Worm (Caenorhabditis elegans): ENCODE results near the gene clec-61.

Gene clec-61

ce11 chrII:10502491-10503063, 12.2 kb upstream of the clec-61 start, which contains the start of gene myrf-1 (continued):
- TF ChIP-seq nhr-102 (tag; optimal IDR thresholded peaks at IDR 0.05): peak; percentile 63
- peak; percentile 70 for TF ChIP-seq F37D6.2 (tag; optimal IDR thresholded peaks at IDR 0.05)
- peak; percentile 60 for TF ChIP-seq nhr-6 (tag; optimal IDR thresholded peaks at IDR 0.05)
- TF ChIP-seq vab-7 (GFP tag; IDR thresholded peaks at IDR 0.05): peak; percentile 64; the same call in 1 of the 2 replicates
- peak; percentile 94 for TF ChIP-seq hmg-1.1 (GFP tag; IDR thresholded peaks at IDR 0.05)
- TF ChIP-seq nhr-28 (tag; optimal IDR thresholded peaks at IDR 0.05): peak; percentile 83
- peak; percentile 73 for TF ChIP-seq ceh-20 (GFP tag; IDR thresholded peaks at IDR 0.05)
- no peak for TF ChIP-seq zag-1 (tag; optimal IDR thresholded peaks at IDR 0.05)
- TF ChIP-seq ZK337.2 (GFP tag; IDR thresholded peaks at IDR 0.05): no peak
- peak; percentile 74 for TF ChIP-seq spr-1 (tag; optimal IDR thresholded peaks at IDR 0.05)
- peak; percentile 100 for TF ChIP-seq set-16 (GFP tag; IDR thresholded peaks at IDR 0.05)
- no peak; the same call in 1 of the 2 replicates for TF ChIP-seq mxl-2 (GFP tag; conservative IDR thresholded peaks at IDR 0.05)
- TF ChIP-seq zfp-2 (tag; optimal IDR thresholded peaks at IDR 0.05): peak; percentile 10
- TF ChIP-seq lin-39 (tag; optimal IDR thresholded peaks at IDR 0.05): no peak
- peak; percentile 99 for TF ChIP-seq aha-1 (tag)
- TF ChIP-seq mep-1 (tag; optimal IDR thresholded peaks at IDR 0.05): peak; percentile 91
- 0 out of 2 replicates have a peak, but pooled peaks have one; percentile 42 for TF ChIP-seq ceh-44 (GFP tag; IDR thresholded peaks at IDR 0.05)
- TF ChIP-seq dmd-8 (GFP tag; IDR thresholded peaks at IDR 0.05): 0 out of 2 replicates have a peak, but pooled peaks have one; percentile 44
- peak; percentile 7 for TF ChIP-seq fkh-10 (GFP tag; optimal IDR thresholded peaks at IDR 0.05)
- TF ChIP-seq madf-5 (GFP tag; IDR thresholded peaks at IDR 0.05): 0 out of 4 replicates have a peak, but pooled peaks of 1 of the 2 experiments have one; percentile 73
- TF ChIP-seq aly-2 (tag; optimal IDR thresholded peaks at IDR 0.05): no peak
- TF ChIP-seq mdt-29 (GFP tag; IDR thresholded peaks at IDR 0.05): no peak
- TF ChIP-seq hif-1 (tag; optimal IDR thresholded peaks at IDR 0.05): peak in 1 of 2 experiments; percentile 88
- TF ChIP-seq nhr-41 (GFP tag; IDR thresholded peaks at IDR 0.05): peak; percentile 99
- TF ChIP-seq lin-1 (GFP tag; IDR thresholded peaks at IDR 0.05): peak; percentile 78
- TF ChIP-seq F10B5.3 (tag; optimal IDR thresholded peaks at IDR 0.05): peak; percentile 55
- no peak for TF ChIP-seq attf-4 (tag; optimal IDR thresholded peaks at IDR 0.05)
- peak; percentile 90 for TF ChIP-seq hlh-30 (tag; optimal IDR thresholded peaks at IDR 0.05; ENCODE audit: insufficient read depth)
- no peak for TF ChIP-seq cey-2 (tag; optimal IDR thresholded peaks at IDR 0.05; ENCODE audit: borderline replicate concordance, insufficient read depth)

- TF ChIP-seq hlh-30 (tag; optimal IDR thresholded peaks at IDR 0.05; ENCODE audit: insufficient read depth) (peak; percentile 87), attf-4 (tag; optimal IDR thresholded peaks at IDR 0.05) (no peak), daf-16 (GFP tag; optimal IDR thresholded peaks at IDR 0.05) (no peak), daf-16 (tag; optimal IDR thresholded peaks at IDR 0.05) (peak; percentile 10), dmd-8 (GFP tag; IDR thresholded peaks at IDR 0.05) (0 out of 2 replicates have a peak, but pooled peaks have one; percentile 37), nhr-42 (GFP tag; IDR thresholded peaks at IDR 0.05) (0 out of 2 replicates have a peak, but pooled peaks have one; percentile 5), mxl-3 (GFP tag; optimal IDR thresholded peaks at IDR 0.05) (peak; percentile 91), lsy-2 (tag; optimal IDR thresholded peaks at IDR 0.05) (peak; percentile 44 to 52), fkh-10 (GFP tag; optimal IDR thresholded peaks at IDR 0.05) (peak; percentile 0), nhr-11 (tag; optimal IDR thresholded peaks at IDR 0.05) (peak; percentile 79), nhr-28 (tag; optimal IDR thresholded peaks at IDR 0.05) (peak; percentile 64), duxl-1 (tag; optimal IDR thresholded peaks at IDR 0.05; ENCODE audit: poor library complexity) (peak; percentile 36), mep-1 (tag; optimal IDR thresholded peaks at IDR 0.05) (peak; percentile 53), nhr-25 (tag; optimal IDR thresholded peaks at IDR 0.05; ENCODE audit: borderline replicate concordance, insufficient read depth) (peak; percentile 77), F37D6.2 (tag; optimal IDR thresholded peaks at IDR 0.05) (no peak), rbr-2 (tag; optimal IDR thresholded peaks at IDR 0.05) (peak; percentile 33), aha-1 (tag) (peak; percentile 92), hlh-11 (tag; optimal IDR thresholded peaks at IDR 0.05) (peak; percentile 76), hif-1 (tag; optimal IDR thresholded peaks at IDR 0.05) (peak in 1 of 2 experiments; percentile 38), ces-1 (GFP tag; optimal IDR thresholded peaks at IDR 0.05) (no peak), hmg-1.1 (GFP tag; IDR thresholded peaks at IDR 0.05) (peak; percentile 50; the same call in 1 of the 2 replicates), nhr-77 (tag; optimal IDR thresholded peaks at IDR 0.05) (peak; percentile 25), dpl-1 (GFP tag; optimal IDR thresholded peaks at IDR 0.05) (no peak), unc-62 (GFP tag; optimal IDR thresholded peaks at IDR 0.05 in 1 of 2) (peak in 1 of 2 experiments; percentile 75), unc-62 (tag; optimal IDR thresholded peaks at IDR 0.05) (no peak), spr-1 (tag; optimal IDR thresholded peaks at IDR 0.05) (no peak), nhr-6 (tag; optimal IDR thresholded peaks at IDR 0.05) (no peak), nhr-48 (tag; optimal IDR thresholded peaks at IDR 0.05) (peak; percentile 29), mes-2 (tag; optimal IDR thresholded peaks at IDR 0.05; ENCODE audit: poor library complexity, severe bottlenecking) (peak; percentile 54), mdl-1 (tag; optimal IDR thresholded peaks at IDR 0.05) (peak in 1 of 2 experiments; percentile 86)
Measured at ce11 chrII:10501578-10501977, 11.2 kb upstream of the clec-61 start.

All from whole organism, L4 larva.